Fruit fly (Drosophila melanogaster) whole organism, adult: Measurements from ENCODE around the gene Septin4.

Experiments
- CG11617 ChIP-seq: fragments of 200-800 bp; sonication (Bioruptor generic); optimal IDR thresholded peaks from 2 replicates; lab custom pipeline; 2017; ENCODE audit warnings: mild to moderate bottlenecking, missing biosample characterization, missing genetic modification reagents, missing genetic modification characterization
- CG12768 ChIP-seq: fragments of 200-800 bp; sonication (Bioruptor generic); optimal IDR thresholded peaks from 2 replicates; lab custom pipeline; 2017; ENCODE audit warnings: missing biosample characterization, missing genetic modification characterization, mild to moderate bottlenecking, moderate library complexity, missing genetic modification reagents
- CG14711 ChIP-seq: fragments of 200-800 bp; sonication (Bioruptor generic); optimal IDR thresholded peaks from 2 replicates; lab custom pipeline; 2018; ENCODE audit warnings: missing biosample characterization, mild to moderate bottlenecking, missing genetic modification characterization, moderate library complexity
- CG1620 ChIP-seq: fragments of 200-800 bp; sonication (Bioruptor generic); optimal IDR thresholded peaks from 2 replicates; lab custom pipeline; 2016; ENCODE audit warnings: missing biosample characterization, missing genetic modification characterization
- CG33017 ChIP-seq: fragments of 200-800 bp; sonication (Bioruptor generic); optimal IDR thresholded peaks from 2 replicates; lab custom pipeline; 2018; ENCODE audit warnings: missing biosample characterization, mild to moderate bottlenecking, missing genetic modification characterization, moderate library complexity
- CG5204 ChIP-seq: fragments of 200-800 bp; sonication (Bioruptor generic); optimal IDR thresholded peaks from 2 replicates; lab custom pipeline; 2016; ENCODE audit warnings: missing biosample characterization, missing genetic modification characterization
- CG7045 ChIP-seq: fragments of 200-800 bp; sonication (Bioruptor generic); optimal IDR thresholded peaks from 2 replicates; lab custom pipeline; 2017; ENCODE audit warnings: missing biosample characterization, mild to moderate bottlenecking, missing genetic modification characterization
- CG7101 ChIP-seq: fragments of 200-800 bp; sonication (Bioruptor generic); optimal IDR thresholded peaks from 2 replicates; lab custom pipeline; 2018; ENCODE audit warnings: missing biosample characterization, mild to moderate bottlenecking, missing genetic modification characterization, moderate library complexity
- Clk ChIP-seq: fragments of 200-800 bp; sonication (Bioruptor generic); optimal IDR thresholded peaks from 2 replicates; lab custom pipeline; 2017; ENCODE audit warnings: missing biosample characterization, missing genetic modification characterization
- Crg-1 ChIP-seq: fragments of 200-800 bp; sonication (Bioruptor generic); optimal IDR thresholded peaks from 2 replicates; lab custom pipeline; 2016; ENCODE audit warnings: missing biosample characterization, missing genetic modification characterization
- Hr96 ChIP-seq: fragments of 200-800 bp; sonication (Bioruptor generic); optimal IDR thresholded peaks from 2 replicates; lab custom pipeline; 2016; ENCODE audit warnings: missing biosample characterization, missing genetic modification characterization
- Mnt ChIP-seq: fragments of 200-800 bp; sonication (Bioruptor generic); optimal IDR thresholded peaks from 2 replicates; lab custom pipeline; 2016; ENCODE audit warnings: missing biosample characterization, mild to moderate bottlenecking, missing genetic modification characterization
- bab1 ChIP-seq: fragments of 200-800 bp; sonication (Bioruptor generic); optimal IDR thresholded peaks from 3 replicates; lab custom pipeline; 2019; ENCODE audit warnings: missing biosample characterization, mild to moderate bottlenecking, missing genetic modification characterization, moderate library complexity
- cic ChIP-seq: fragments of 200-800 bp; sonication (Bioruptor generic); optimal IDR thresholded peaks from 2 replicates; lab custom pipeline; 2017; ENCODE audit warnings: missing biosample characterization, mild to moderate bottlenecking, missing genetic modification characterization, moderate library complexity
- cnc ChIP-seq, 2 experiments: fragments of >200 bp; optimal IDR thresholded peaks; 2 replicates each; lab custom pipeline; 2017
- kay ChIP-seq: fragments of 200-800 bp; sonication (Bioruptor generic); peaks from one replicate; lab custom pipeline; 2016; ENCODE audit warnings: missing biosample characterization, missing genetic modification characterization, borderline replicate concordance
- ovo ChIP-seq: fragments of 200-800 bp; sonication (Bioruptor generic); optimal IDR thresholded peaks from 2 replicates; lab custom pipeline; 2016; ENCODE audit warnings: missing biosample characterization, missing genetic modification characterization
- pad ChIP-seq: fragments of 200-800 bp; sonication (Bioruptor generic); optimal IDR thresholded peaks from 3 replicates; lab custom pipeline; 2017; ENCODE audit warnings: missing biosample characterization, missing genetic modification characterization, mild to moderate bottlenecking, moderate library complexity, missing genetic modification reagents
- tj ChIP-seq: fragments of 200-800 bp; sonication (Bioruptor generic); optimal IDR thresholded peaks from 3 replicates; lab custom pipeline; 2017; ENCODE audit warnings: missing biosample characterization, mild to moderate bottlenecking, missing genetic modification characterization, moderate library complexity
- toe ChIP-seq: fragments of 200-800 bp; sonication (Bioruptor generic); optimal IDR thresholded peaks from 2 replicates; lab custom pipeline; 2016; ENCODE audit warnings: missing biosample characterization, missing genetic modification characterization

Septin4 gene

DNA sequence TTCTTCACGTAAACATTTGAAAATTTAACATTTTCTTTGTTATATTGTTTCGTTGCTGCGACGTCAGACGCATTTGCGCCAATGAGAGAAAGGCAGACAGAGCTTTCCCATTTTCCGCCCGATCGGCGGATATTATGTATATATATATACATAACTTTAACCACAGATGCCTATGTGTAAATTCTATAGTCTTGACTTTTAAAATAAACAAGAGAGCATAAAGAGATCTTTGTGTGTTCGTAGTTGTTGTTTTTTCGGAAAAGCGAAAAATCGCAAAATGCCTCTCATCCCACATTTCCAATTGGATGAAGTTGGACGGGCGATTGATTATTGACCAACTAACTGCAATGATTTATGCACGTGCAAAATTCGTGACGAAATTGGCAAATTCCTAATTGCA lies 18.3 kb downstream of the Septin4 start, which contains the start of gene CG13012:
Gene CG13012, minus strand, starts transcription at position 101 of the 400 bp plus-strand sequence.
- TF ChIP-seq Mnt (GFP tag; lab: Kevin White, UChicago) (no peak), Clk (GFP tag; lab: Kevin White, UChicago) (no peak), ovo (GFP tag; lab: Kevin White, UChicago) (no peak), CG5204 (GFP tag; lab: Kevin White, UChicago) (no peak), CG7101 (tag; lab: Kevin White, UChicago) (no peak), CG1620 (GFP tag; lab: Kevin White, UChicago) (no peak), cnc (optimal IDR thresholded peaks at IDR 0.05; lab: Kevin White, UChicago) (no peak), CG11617 (GFP tag; lab: Kevin White, UChicago) (no peak), cic (GFP tag; lab: Kevin White, UChicago) (no peak), kay (GFP tag; lab: Kevin White, UChicago) (no peak)

DNA sequence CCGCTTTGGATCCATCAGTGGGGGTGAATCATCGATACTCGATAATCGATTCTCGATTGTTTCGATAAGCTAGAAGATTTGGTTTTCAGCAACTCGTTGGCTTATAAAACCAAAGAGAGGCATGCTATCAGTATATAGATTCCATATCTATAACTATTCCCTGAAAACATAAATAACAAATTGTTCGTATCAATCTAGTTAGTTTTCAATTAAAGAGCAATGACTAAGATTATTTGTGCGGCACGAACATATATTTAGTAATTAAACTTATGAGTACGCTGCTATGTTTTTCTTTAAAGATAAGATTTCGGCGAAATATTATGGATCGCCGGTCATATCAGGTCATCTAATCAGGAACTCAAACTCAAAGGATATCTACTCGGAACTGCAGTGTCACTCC lies 20.4 kb downstream of the Septin4 start:
- TF ChIP-seq ovo (GFP tag; lab: Kevin White, UChicago) (no peak), Clk (GFP tag; lab: Kevin White, UChicago) (no peak), pad (GFP tag; lab: Kevin White, UChicago) (no peak), Mnt (GFP tag; lab: Kevin White, UChicago) (no peak), CG7101 (tag; lab: Kevin White, UChicago) (no peak), toe (GFP tag; lab: Kevin White, UChicago) (no peak), kay (GFP tag; lab: Kevin White, UChicago) (no peak), cic (GFP tag; lab: Kevin White, UChicago) (no peak), cnc (optimal IDR thresholded peaks at IDR 0.05; lab: Kevin White, UChicago) (no peak), CG1620 (GFP tag; lab: Kevin White, UChicago) (no peak)

dm6 chrX:16672904-16673303 lies 22.1 kb downstream of the Septin4 start:
- TF ChIP-seq CG33017 (tag; lab: Kevin White, UChicago): no peak
- TF ChIP-seq CG7101 (tag; lab: Kevin White, UChicago): no peak
- no peak for TF ChIP-seq cnc (optimal IDR thresholded peaks at IDR 0.05; lab: Kevin White, UChicago)
- TF ChIP-seq pad (GFP tag; lab: Kevin White, UChicago): no peak
- TF ChIP-seq CG1620 (GFP tag; lab: Kevin White, UChicago): no peak
- no peak for TF ChIP-seq kay (GFP tag; lab: Kevin White, UChicago)

DNA sequence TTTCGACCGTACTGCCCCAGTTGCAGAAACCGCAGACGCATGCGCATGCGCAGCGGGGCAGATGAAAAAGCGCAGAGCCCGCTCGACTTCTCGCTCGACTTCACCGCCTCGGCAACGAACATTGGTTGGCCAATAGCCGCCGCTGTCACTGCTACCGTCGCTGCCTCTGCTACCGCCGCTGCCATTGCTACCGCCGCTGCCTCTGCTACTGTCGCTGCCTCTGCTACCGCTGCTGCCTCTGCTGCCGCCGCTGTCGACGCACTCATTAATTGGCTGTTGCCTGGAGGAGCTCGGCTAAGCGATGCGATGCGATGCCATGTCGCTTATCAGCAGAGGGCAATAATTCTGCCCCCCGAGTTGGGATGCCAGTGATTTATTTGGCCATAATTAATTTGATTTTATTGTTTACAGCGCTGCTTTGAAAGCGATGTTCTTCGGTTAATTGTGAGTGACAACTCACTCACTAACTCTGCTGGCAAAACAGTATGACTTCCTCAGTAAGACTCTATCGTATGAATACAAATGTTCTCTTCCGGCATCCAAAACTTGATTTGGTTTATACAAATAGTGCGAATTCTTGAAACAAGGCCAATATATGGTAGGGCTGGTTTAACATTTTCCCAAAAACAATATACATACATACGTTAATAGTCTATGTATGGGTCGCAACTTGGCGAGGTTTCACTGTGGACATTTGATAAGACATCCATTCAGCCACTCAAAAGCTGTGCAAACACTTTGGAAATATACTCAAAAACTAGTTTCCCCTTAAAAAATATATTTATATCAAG lies 24.1 kb downstream of the Septin4 start:
- peak; percentile 39 for TF ChIP-seq CG14711 (tag; lab: Kevin White, UChicago)
- TF ChIP-seq pad (GFP tag; lab: Kevin White, UChicago): peak; percentile 9
- no peak for TF ChIP-seq bab1 (GFP tag; lab: Kevin White, UChicago)
- TF ChIP-seq Hr96 (GFP tag; lab: Kevin White, UChicago): no peak

DNA sequence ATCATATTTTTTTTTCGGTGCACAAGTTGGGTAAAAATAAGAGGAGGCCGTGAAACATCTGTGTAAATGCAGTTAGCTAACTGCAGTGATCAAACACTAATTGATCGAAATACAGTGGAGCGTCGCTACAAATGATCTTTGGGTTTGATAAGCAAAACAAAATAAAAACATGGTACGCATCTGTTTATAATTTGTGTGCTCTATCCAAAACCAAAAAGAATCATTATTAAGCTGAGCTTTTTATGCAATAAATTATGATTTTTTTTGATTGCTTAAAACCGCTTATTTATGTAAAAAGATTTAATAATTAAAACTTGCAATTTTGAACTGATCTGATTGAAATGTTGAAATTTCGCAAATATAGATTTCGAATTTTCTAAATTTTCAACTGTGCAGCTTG lies 24.7 kb downstream of the Septin4 start:
- TF ChIP-seq kay (GFP tag; lab: Kevin White, UChicago): peak; percentile 28
- TF ChIP-seq CG14711 (tag; lab: Kevin White, UChicago): no peak
- TF ChIP-seq Clk (GFP tag; lab: Kevin White, UChicago): no peak
- TF ChIP-seq CG33017 (tag; lab: Kevin White, UChicago): no peak
- no peak for TF ChIP-seq tj (GFP tag; lab: Kevin White, UChicago)
- TF ChIP-seq cic (GFP tag; lab: Kevin White, UChicago): no peak
- no peak for TF ChIP-seq cnc (optimal IDR thresholded peaks at IDR 0.05; lab: Kevin White, UChicago)
- no peak for TF ChIP-seq CG7101 (tag; lab: Kevin White, UChicago)

dm6 chrX:16669849-16670248 lies 25.1 kb downstream of the Septin4 start:
- TF ChIP-seq cnc (optimal IDR thresholded peaks at IDR 0.05; lab: Kevin White, UChicago): no peak
- no peak for TF ChIP-seq bab1 (GFP tag; lab: Kevin White, UChicago)
- no peak for TF ChIP-seq CG7045 (GFP tag; lab: Kevin White, UChicago)
- TF ChIP-seq toe (GFP tag; lab: Kevin White, UChicago): no peak
- no peak for TF ChIP-seq CG11617 (GFP tag; lab: Kevin White, UChicago)
- TF ChIP-seq CG1620 (GFP tag; lab: Kevin White, UChicago): no peak
- no peak for TF ChIP-seq Hr96 (GFP tag; lab: Kevin White, UChicago)
- TF ChIP-seq CG12768: no peak
- TF ChIP-seq Crg-1 (GFP tag; lab: Kevin White, UChicago): no peak
- TF ChIP-seq Mnt (GFP tag; lab: Kevin White, UChicago): no peak
- TF ChIP-seq kay (GFP tag; lab: Kevin White, UChicago): no peak
- no peak for TF ChIP-seq CG5204 (GFP tag; lab: Kevin White, UChicago)
- no peak for TF ChIP-seq CG14711 (tag; lab: Kevin White, UChicago)
- TF ChIP-seq CG7101 (tag; lab: Kevin White, UChicago): no peak
- TF ChIP-seq tj (GFP tag; lab: Kevin White, UChicago): no peak
- TF ChIP-seq cic (GFP tag; lab: Kevin White, UChicago): no peak
- no peak for TF ChIP-seq pad (GFP tag; lab: Kevin White, UChicago)
- no peak for TF ChIP-seq Clk (GFP tag; lab: Kevin White, UChicago)
- TF ChIP-seq CG33017 (tag; lab: Kevin White, UChicago): no peak
- TF ChIP-seq ovo (GFP tag; lab: Kevin White, UChicago): no peak
